Worm (Caenorhabditis elegans): Measurements from ENCODE around the gene F54C9.14.

DNA sequence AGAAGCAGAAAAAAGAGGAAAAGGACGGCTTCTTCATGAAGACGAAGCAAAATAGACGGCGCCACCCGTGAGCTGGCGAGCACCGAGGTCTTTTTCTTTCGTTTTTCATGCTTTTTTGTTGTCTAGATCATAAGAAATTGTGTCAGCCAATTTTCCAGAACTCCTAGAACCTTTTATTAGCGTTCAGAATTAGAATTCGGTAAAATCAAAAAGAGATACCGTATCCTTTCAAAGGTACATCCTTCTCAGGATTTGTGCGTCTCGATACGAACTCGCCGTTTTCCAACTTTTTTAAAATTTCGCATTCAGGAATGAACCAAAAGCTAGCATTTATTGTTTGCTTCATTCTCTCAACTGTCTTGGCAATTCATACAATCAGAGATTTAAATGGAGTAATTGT is 10.9 kb downstream of the F54C9.14 start, which contains the start of gene F54C9.7:
- no peak for TF ChIP-seq Y79H2A.3 (GFP tag; conservative IDR thresholded peaks at IDR 0.05)
- TF ChIP-seq snpc-4 (GFP tag; optimal IDR thresholded peaks at IDR 0.05) = no peak
- TF ChIP-seq snpc-4 (tag; optimal IDR thresholded peaks at IDR 0.05) = no peak
- no peak for TF ChIP-seq ekl-4 (GFP tag; IDR thresholded peaks at IDR 0.05)
- no peak for TF ChIP-seq pbrm-1 (GFP tag; IDR thresholded peaks at IDR 0.05)
- TF ChIP-seq F23B12.7 (tag; optimal IDR thresholded peaks at IDR 0.05; ENCODE audit: insufficient read depth) = no peak

Data from whole organism, young adult.